Fruit fly (Drosophila melanogaster) whole organism, prepupa: ENCODE measurements around the gene GlyRS.

Experiments used
- Blimp-1 ChIP-seq: fragments of 200-800 bp; sonication (Bioruptor generic); optimal IDR thresholded peaks from 3 replicates; lab custom pipeline; 2017; ENCODE audit warnings: missing biosample characterization, missing genetic modification characterization, mild to moderate bottlenecking, moderate library complexity, missing genetic modification reagents
- CG11294 ChIP-seq: fragments of 200-800 bp; sonication (Bioruptor generic); IDR thresholded peaks from 2 replicates; pipeline ENCODE4 v1.3.6; 2022; ENCODE audit warnings: missing biosample characterization, missing genetic modification characterization
- CG3032 ChIP-seq: fragments of 200-800 bp; optimal IDR thresholded peaks from 2 replicates; lab custom pipeline; 2019; ENCODE audit warnings: missing biosample characterization, mild to moderate bottlenecking, missing genetic modification characterization, moderate library complexity
- CG31627 ChIP-seq: fragments of 200-800 bp; sonication (Bioruptor generic); optimal IDR thresholded peaks from 3 replicates; lab custom pipeline; 2016; ENCODE audit warnings: missing biosample characterization, missing genetic modification characterization
- CG34406 ChIP-seq: fragments of 200-800 bp; sonication (Bioruptor generic); optimal IDR thresholded peaks from 3 replicates; lab custom pipeline; 2016; ENCODE audit warnings: missing biosample characterization, missing genetic modification characterization
- CG6808 ChIP-seq: fragments of 200-800 bp; sonication (Bioruptor generic); optimal IDR thresholded peaks from 3 replicates; lab custom pipeline; 2017; ENCODE audit warnings: missing biosample characterization, missing genetic modification characterization, mild to moderate bottlenecking, moderate library complexity, missing genetic modification reagents
- CG8632 ChIP-seq: fragments of 200-800 bp; sonication (Bioruptor generic); optimal IDR thresholded peaks from 3 replicates; lab custom pipeline; 2016; ENCODE audit warnings: missing biosample characterization, missing genetic modification characterization
- Met ChIP-seq: fragments of 200-800 bp; sonication (Bioruptor generic); optimal IDR thresholded peaks from 3 replicates; lab custom pipeline; 2016; ENCODE audit warnings: missing biosample characterization, missing genetic modification characterization
- achi ChIP-seq: fragments of 200-800 bp; sonication (Bioruptor generic); optimal IDR thresholded peaks from 3 replicates; lab custom pipeline; 2016; ENCODE audit warnings: missing biosample characterization, missing genetic modification characterization
- dac ChIP-seq: fragments of 200-800 bp; sonication (Bioruptor generic); optimal IDR thresholded peaks from 2 replicates; lab custom pipeline; 2017; ENCODE audit warnings: missing biosample characterization, mild to moderate bottlenecking, missing genetic modification characterization
- eg ChIP-seq: fragments of 200-800 bp; sonication (Bioruptor generic); IDR thresholded peaks from 3 replicates; pipeline ENCODE4 v1.3.6; 2022; ENCODE audit warnings: missing biosample characterization, missing genetic modification characterization
- fd85E ChIP-seq: fragments of 200-800 bp; sonication (Bioruptor generic); optimal IDR thresholded peaks from 3 replicates; lab custom pipeline; 2016; ENCODE audit warnings: missing biosample characterization, missing genetic modification characterization
- pdm3 ChIP-seq: fragments of 200-800 bp; sonication (Bioruptor generic); optimal IDR thresholded peaks from 3 replicates; lab custom pipeline; 2016; ENCODE audit warnings: missing biosample characterization, missing genetic modification characterization
- spab ChIP-seq: fragments of 200-800 bp; sonication (Bioruptor generic); optimal IDR thresholded peaks from 2 replicates; lab custom pipeline; 2017; ENCODE audit warnings: missing biosample characterization, mild to moderate bottlenecking, missing genetic modification characterization, missing genetic modification reagents

- TF ChIP-seq fd85E (GFP tag; lab: Kevin White, UChicago) (no peak), CG31627 (no peak), eg (no peak), pdm3 (GFP tag; lab: Kevin White, UChicago) (no peak), Blimp-1 (no peak), CG8632 (GFP tag; lab: Kevin White, UChicago) (no peak), CG11294 (GFP tag; lab: Robert Waterston, UW) (no peak), achi (GFP tag; lab: Kevin White, UChicago) (no peak), spab (no peak), dac (GFP tag; lab: Kevin White, UChicago) (no peak), Met (GFP tag; lab: Kevin White, UChicago) (no peak), CG3032 (tag; lab: Kevin White, UChicago) (no peak), CG34406 (GFP tag; lab: Kevin White, UChicago) (no peak), CG6808 (GFP tag; lab: Kevin White, UChicago) (no peak)
Measured at dm6 chr3L:15052390-15052789, 42.6 kb upstream of the GlyRS start, which contains the start of gene CG13461.
